Fruit fly (Drosophila melanogaster) ovary, adult (tissue): ENCODE results near the gene CG46308.

Experiments
- CG17801 ChIP-seq: fragments of 200-800 bp; optimal IDR thresholded peaks from 2 replicates; lab custom pipeline; 2019; ENCODE audit warnings: missing biosample characterization, mild to moderate bottlenecking, missing genetic modification characterization, moderate library complexity; ENCODE audit not compliant: partially characterized antibody

CG46308 gene

dm6 chr2L:13497915-13498314 is 36.3 kb downstream of the CG46308 start:
- no peak for TF ChIP-seq CG17801 (GFP tag; lab: Kevin White, UChicago)

dm6 chr2L:13500416-13500815 is 38.8 kb downstream of the CG46308 start:
- no peak for TF ChIP-seq CG17801 (GFP tag; lab: Kevin White, UChicago)

- TF ChIP-seq CG17801 (GFP tag; lab: Kevin White, UChicago) = no peak
Observed at dm6 chr2L:13509533-13510240, 48.1 kb downstream of the CG46308 start.

dm6 chr2L:13510870-13511867 is 49.6 kb downstream of the CG46308 start:
- TF ChIP-seq CG17801 (GFP tag; lab: Kevin White, UChicago) = no peak

- peak; percentile 49 for TF ChIP-seq CG17801 (GFP tag; lab: Kevin White, UChicago)
Observed at dm6 chr2L:13512182-13513032, 50.8 kb downstream of the CG46308 start.

- TF ChIP-seq CG17801 (GFP tag; lab: Kevin White, UChicago) = no peak
Observed at dm6 chr2L:13513033-13513330, 51.4 kb downstream of the CG46308 start.

dm6 chr2L:13513331-13514261 is 52.0 kb downstream of the CG46308 start:
- peak; percentile 33 for TF ChIP-seq CG17801 (GFP tag; lab: Kevin White, UChicago)

- peak; percentile 74 for TF ChIP-seq CG17801 (GFP tag; lab: Kevin White, UChicago)
Observed at dm6 chr2L:13514262-13514937, 52.8 kb downstream of the CG46308 start.

- TF ChIP-seq CG17801 (GFP tag; lab: Kevin White, UChicago) = no peak
Observed at dm6 chr2L:13514945-13515687, 53.5 kb downstream of the CG46308 start.

- TF ChIP-seq CG17801 (GFP tag; lab: Kevin White, UChicago) = no peak
Observed at dm6 chr2L:13515688-13516037, 54.1 kb downstream of the CG46308 start.

- TF ChIP-seq CG17801 (GFP tag; lab: Kevin White, UChicago) = no peak
Observed at dm6 chr2L:13521807-13522206, 60.2 kb downstream of the CG46308 start.

- TF ChIP-seq CG17801 (GFP tag; lab: Kevin White, UChicago) = no peak
Observed at dm6 chr2L:13527541-13527940, 66.0 kb downstream of the CG46308 start, which contains the start of gene CG33640. Gene CG33640, plus strand, starts transcription at chr2L:13527841.

- no peak for TF ChIP-seq CG17801 (GFP tag; lab: Kevin White, UChicago)
Observed at dm6 chr2L:13528742-13529141, 67.2 kb downstream of the CG46308 start, which contains the start of gene CG33641. Gene CG33641, plus strand, starts transcription at chr2L:13529042.
